Fruit fly (Drosophila melanogaster) whole organism, embryonic: ENCODE data around the gene CG31637.

Experiments
- ATbp ChIP-seq: fragments of 200-800 bp; sonication (Bioruptor generic); optimal IDR thresholded peaks from 2 replicates; lab custom pipeline; 2017; ENCODE audit warnings: missing biosample characterization, mild to moderate bottlenecking, missing genetic modification characterization, missing genetic modification reagents
- CG10431 ChIP-seq: fragments of 200-800 bp; sonication (Bioruptor generic); optimal IDR thresholded peaks from 3 replicates; lab custom pipeline; 2018; ENCODE audit warnings: missing biosample characterization, mild to moderate bottlenecking, missing genetic modification characterization
- CG10654 ChIP-seq: fragments of 200-800 bp; sonication (Bioruptor generic); optimal IDR thresholded peaks from 2 replicates; lab custom pipeline; 2016; ENCODE audit warnings: missing biosample characterization, missing genetic modification characterization
- CG11085 ChIP-seq: fragments of 200-800 bp; sonication (Bioruptor generic); IDR thresholded peaks from 2 replicates; pipeline ENCODE4 v1.3.6; 2022; ENCODE audit warnings: missing biosample characterization, missing genetic modification characterization
- CG12219 ChIP-seq: fragments of 200-800 bp; sonication (Bioruptor generic); optimal IDR thresholded peaks from 3 replicates; lab custom pipeline; 2018; ENCODE audit warnings: missing biosample characterization, mild to moderate bottlenecking, missing genetic modification characterization
- CG13894 ChIP-seq: fragments of 200-800 bp; sonication (Bioruptor generic); optimal IDR thresholded peaks from 3 replicates; lab custom pipeline; 2018; ENCODE audit warnings: missing biosample characterization, mild to moderate bottlenecking, missing genetic modification characterization, moderate library complexity
- CG14441 ChIP-seq: fragments of 200-800 bp; sonication (Bioruptor generic); IDR thresholded peaks from 2 replicates; pipeline ENCODE4 v1.3.6; 2022; ENCODE audit warnings: missing biosample characterization, missing genetic modification characterization
- CG1603 ChIP-seq: fragments of 200-800 bp; sonication (Bioruptor generic); optimal IDR thresholded peaks from 2 replicates; lab custom pipeline; 2019; ENCODE audit warnings: missing biosample characterization, mild to moderate bottlenecking, missing genetic modification characterization, moderate library complexity
- CG2712 ChIP-seq: fragments of 200-800 bp; optimal IDR thresholded peaks from 3 replicates; lab custom pipeline; 2019; ENCODE audit warnings: missing biosample characterization, mild to moderate bottlenecking, missing genetic modification characterization, moderate library complexity
- CG30020 ChIP-seq: fragments of 200-800 bp; optimal IDR thresholded peaks from 2 replicates; lab custom pipeline; 2019; ENCODE audit warnings: missing biosample characterization, mild to moderate bottlenecking, missing genetic modification characterization, moderate library complexity
- CG31224 ChIP-seq: fragments of 200-800 bp; sonication (Bioruptor generic); IDR thresholded peaks from 2 replicates; pipeline ENCODE4 v1.3.6; 2022; ENCODE audit warnings: missing biosample characterization, missing genetic modification characterization
- CG32767 ChIP-seq: fragments of 200-800 bp; sonication (Bioruptor generic); IDR thresholded peaks from 2 replicates; pipeline ENCODE4 v1.3.6; 2022; ENCODE audit warnings: missing biosample characterization, missing genetic modification characterization
- CG3281 ChIP-seq: fragments of 200-800 bp; sonication (Bioruptor generic); optimal IDR thresholded peaks from 3 replicates; lab custom pipeline; 2017; ENCODE audit warnings: missing biosample characterization, mild to moderate bottlenecking, missing genetic modification characterization
- CG3407 ChIP-seq: fragments of 200-800 bp; sonication (Bioruptor generic); optimal IDR thresholded peaks from 2 replicates; lab custom pipeline; 2018; ENCODE audit warnings: missing biosample characterization, mild to moderate bottlenecking, missing genetic modification characterization
- CG5245 ChIP-seq: fragments of 200-800 bp; sonication (Bioruptor generic); optimal IDR thresholded peaks from 3 replicates; lab custom pipeline; 2016; ENCODE audit warnings: missing biosample characterization, missing genetic modification characterization
- CG5953 ChIP-seq: fragments of 200-800 bp; sonication (Bioruptor generic); IDR thresholded peaks from 2 replicates; pipeline ENCODE4 v1.3.6; 2022; ENCODE audit warnings: missing biosample characterization, missing genetic modification characterization
- CG7745 ChIP-seq: fragments of 200-800 bp; sonication (Bioruptor generic); optimal IDR thresholded peaks from 2 replicates; lab custom pipeline; 2018; ENCODE audit warnings: missing biosample characterization, mild to moderate bottlenecking, missing genetic modification characterization, moderate library complexity
- CG9609 ChIP-seq: fragments of 200-800 bp; sonication (Bioruptor generic); optimal IDR thresholded peaks from 3 replicates; lab custom pipeline; 2016; ENCODE audit warnings: missing biosample characterization, missing genetic modification characterization
- CHES-1-like ChIP-seq: fragments of 200-800 bp; sonication (Bioruptor generic); optimal IDR thresholded peaks from 2 replicates; lab custom pipeline; 2016; ENCODE audit warnings: missing biosample characterization, missing genetic modification characterization
- D19B ChIP-seq: fragments of 200-800 bp; sonication (Bioruptor generic); optimal IDR thresholded peaks from 2 replicates; lab custom pipeline; 2017; ENCODE audit warnings: missing biosample characterization, mild to moderate bottlenecking, missing genetic modification characterization
- Dref ChIP-seq: fragments of 200-800 bp; sonication (Bioruptor generic); IDR thresholded peaks from 2 replicates; pipeline ENCODE4 v1.3.6; 2022; ENCODE audit warnings: missing biosample characterization, missing genetic modification characterization
- ERR ChIP-seq: fragments of 200-800 bp; sonication (Bioruptor generic); optimal IDR thresholded peaks from 2 replicates; lab custom pipeline; 2016; ENCODE audit warnings: missing biosample characterization, missing genetic modification characterization
- Eip74EF ChIP-seq, 2 experiments: fragments of 200-800 bp in 1 of 2; fragments of >200 bp in 1 of 2; sonication (Bioruptor generic) in 1 of 2; optimal IDR thresholded peaks; 2 replicates each; lab custom pipeline; 2017 to 2019; ENCODE audit warnings: missing biosample characterization in 2 of 2, missing genetic modification characterization in 2 of 2, mild to moderate bottlenecking in 1 of 2, moderate library complexity in 1 of 2
- GATAe ChIP-seq: fragments of 200-800 bp; sonication (Bioruptor generic); conservative IDR thresholded peaks from 2 replicates; pipeline ENCODE4 v1.3.6; 2022; ENCODE audit warnings: missing biosample characterization, missing genetic modification characterization
- HLH54F ChIP-seq: fragments of 200-800 bp; sonication (Bioruptor generic); optimal IDR thresholded peaks from 3 replicates; lab custom pipeline; 2016; ENCODE audit warnings: missing biosample characterization, missing genetic modification characterization
- MBD-R2 ChIP-seq: fragments of 200-800 bp; sonication (Bioruptor generic); IDR thresholded peaks from 2 replicates; pipeline ENCODE4 v1.3.6; 2022; ENCODE audit warnings: missing biosample characterization, missing genetic modification characterization
- Nf-YB ChIP-seq: fragments of 200-800 bp; sonication (Bioruptor generic); optimal IDR thresholded peaks from 3 replicates; lab custom pipeline; 2019; ENCODE audit warnings: missing biosample characterization, mild to moderate bottlenecking, missing genetic modification characterization, moderate library complexity
- Optix ChIP-seq: fragments of 200-800 bp; sonication (Bioruptor generic); IDR thresholded peaks from 3 replicates; pipeline ENCODE4 v1.3.6; 2022; ENCODE audit warnings: missing biosample characterization, missing genetic modification characterization
- PHDP ChIP-seq: fragments of 200-800 bp; sonication (Bioruptor generic); optimal IDR thresholded peaks from 3 replicates; lab custom pipeline; 2018; ENCODE audit warnings: missing biosample characterization, mild to moderate bottlenecking, missing genetic modification characterization, moderate library complexity
- Ravus ChIP-seq: fragments of 200-800 bp; sonication (Bioruptor generic); IDR thresholded peaks from 2 replicates; pipeline ENCODE4 v1.3.6; 2022; ENCODE audit warnings: missing biosample characterization, missing genetic modification characterization
- Taf1 ChIP-seq: fragments of 200-800 bp; sonication (Bioruptor generic); IDR thresholded peaks from 2 replicates; pipeline ENCODE4 v1.3.6; 2022; ENCODE audit warnings: missing biosample characterization, missing genetic modification characterization
- al ChIP-seq: fragments of 200-800 bp; sonication (Bioruptor generic); IDR thresholded peaks from 2 replicates; pipeline ENCODE4 v1.3.6; 2022; ENCODE audit warnings: missing biosample characterization, missing genetic modification characterization
- az2 ChIP-seq: fragments of 200-800 bp; sonication (Bioruptor generic); optimal IDR thresholded peaks from 3 replicates; lab custom pipeline; 2016; ENCODE audit warnings: missing biosample characterization, missing genetic modification characterization
- bigmax ChIP-seq: fragments of 200-800 bp; sonication (Bioruptor generic); optimal IDR thresholded peaks from 2 replicates; lab custom pipeline; 2018; ENCODE audit warnings: missing biosample characterization, mild to moderate bottlenecking, missing genetic modification characterization
- dmrt99B ChIP-seq: fragments of 200-800 bp; sonication (Bioruptor generic); optimal IDR thresholded peaks from 2 replicates; lab custom pipeline; 2018; ENCODE audit warnings: missing biosample characterization, mild to moderate bottlenecking, missing genetic modification characterization, moderate library complexity
- en ChIP-seq: fragments of 200-800 bp; sonication (Bioruptor generic); optimal IDR thresholded peaks from 2 replicates; lab custom pipeline; 2016; ENCODE audit warnings: missing biosample characterization, missing genetic modification characterization
- esg ChIP-seq: fragments of 200-800 bp; sonication (Bioruptor generic); conservative IDR thresholded peaks from 2 replicates; pipeline ENCODE4 v1.3.6; 2022; ENCODE audit warnings: missing biosample characterization, missing genetic modification characterization
- exex ChIP-seq: fragments of 200-800 bp; sonication (Bioruptor generic); optimal IDR thresholded peaks from 4 replicates; lab custom pipeline; 2018; ENCODE audit warnings: missing biosample characterization, mild to moderate bottlenecking, missing genetic modification characterization, moderate library complexity
- hth ChIP-seq: fragments of >200 bp; optimal IDR thresholded peaks from 2 replicates; lab custom pipeline; 2017; ENCODE audit warnings: inconsistent platforms
- insv ChIP-seq, 2 experiments: fragments of 200-800 bp; sonication (Bioruptor generic); optimal IDR thresholded peaks; 3 replicates each; lab custom pipeline; 2016 to 2018; ENCODE audit warnings: missing biosample characterization in 2 of 2, missing genetic modification characterization in 2 of 2
- jing ChIP-seq: fragments of 200-800 bp; sonication (Bioruptor generic); optimal IDR thresholded peaks from 2 replicates; lab custom pipeline; 2018; ENCODE audit warnings: missing biosample characterization, mild to moderate bottlenecking, missing genetic modification characterization
- kni ChIP-seq: fragments of 200-800 bp; sonication (Bioruptor generic); optimal IDR thresholded peaks from 3 replicates; lab custom pipeline; 2017; ENCODE audit warnings: mild to moderate bottlenecking, missing biosample characterization, missing genetic modification reagents, missing genetic modification characterization
- knrl ChIP-seq: fragments of 200-800 bp; sonication (Bioruptor generic); IDR thresholded peaks from 3 replicates; pipeline ENCODE4 v1.3.6; 2022; ENCODE audit warnings: missing biosample characterization, missing genetic modification characterization; ENCODE audit not compliant: partially characterized antibody
- lilli ChIP-seq: fragments of 200-800 bp; sonication (Bioruptor generic); optimal IDR thresholded peaks from 3 replicates; lab custom pipeline; 2016; ENCODE audit warnings: missing biosample characterization, missing genetic modification characterization
- nerfin-2 ChIP-seq: fragments of 200-800 bp; sonication (Bioruptor generic); IDR thresholded peaks from 2 replicates; pipeline ENCODE4 v1.3.6; 2022; ENCODE audit warnings: missing biosample characterization, missing genetic modification characterization; ENCODE audit not compliant: partially characterized antibody
- pum ChIP-seq: fragments of 200-800 bp; sonication (Bioruptor generic); optimal IDR thresholded peaks from 2 replicates; lab custom pipeline; 2016; ENCODE audit warnings: missing biosample characterization, missing genetic modification characterization
- sd ChIP-seq: fragments of 200-800 bp; sonication (Bioruptor generic); optimal IDR thresholded peaks from 3 replicates; lab custom pipeline; 2018; ENCODE audit warnings: missing biosample characterization, mild to moderate bottlenecking, missing genetic modification characterization, moderate library complexity
- ttk ChIP-seq: fragments of 200-800 bp; sonication (Bioruptor generic); IDR thresholded peaks from 2 replicates; pipeline ENCODE4 v2.1.2; 2022; ENCODE audit warnings: missing biosample characterization, missing genetic modification characterization
- wor ChIP-seq: fragments of 200-800 bp; sonication (Bioruptor generic); IDR thresholded peaks from 2 replicates; pipeline ENCODE4 v1.3.6; 2022; ENCODE audit warnings: missing biosample characterization, missing genetic modification characterization
- z ChIP-seq: fragments of 200-800 bp; sonication (Bioruptor generic); IDR thresholded peaks from 3 replicates; pipeline ENCODE4 v1.3.6; 2022; ENCODE audit warnings: missing biosample characterization, missing genetic modification characterization

Gene CG31637

dm6 chr2L:6539623-6540381 lies 41.4 kb downstream of the CG31637 start (continued):
- TF ChIP-seq CG32767 (GFP tag; lab: Robert Waterston, UW) (no peak), exex (tag; lab: Kevin White, UChicago) (no peak), Eip74EF (GFP tag; optimal IDR thresholded peaks at IDR 0.05; lab: Kevin White, UChicago) (no peak), Dref (GFP tag; lab: Robert Waterston, UW) (no peak), al (no peak), CG14441 (GFP tag; lab: Robert Waterston, UW) (no peak), PHDP (no peak), ERR (GFP tag; lab: Kevin White, UChicago) (no peak), CG30020 (tag; lab: Kevin White, UChicago) (no peak), GATAe (no peak), wor (GFP tag; lab: Robert Waterston, UW) (no peak), Ravus (GFP tag; lab: Robert Waterston, UW) (no peak), CG7745 (tag; lab: Kevin White, UChicago) (no peak), CG3407 (peak; percentile 16), lilli (no peak), CG10431 (GFP tag; lab: Kevin White, UChicago) (no peak), sd (tag; lab: Kevin White, UChicago) (no peak), CG10654 (GFP tag; lab: Kevin White, UChicago) (no peak), Nf-YB (GFP tag; lab: Kevin White, UChicago) (peak; percentile 59), az2 (GFP tag; lab: Kevin White, UChicago) (no peak), insv (GFP tag; optimal IDR thresholded peaks at IDR 0.05; lab: Kevin White, UChicago) (no peak), esg (GFP tag; lab: Robert Waterston, UW) (peak; percentile 17; the same call in 1 of the 2 replicates), bigmax (GFP tag; lab: Kevin White, UChicago) (no peak), CG5245 (GFP tag; lab: Kevin White, UChicago) (no peak), HLH54F (GFP tag; lab: Kevin White, UChicago) (no peak), kni (no peak), CG2712 (tag; lab: Kevin White, UChicago) (peak; percentile 15), jing (no peak), CG9609 (GFP tag; lab: Kevin White, UChicago) (no peak), Taf1 (no peak), CG12219 (GFP tag; lab: Kevin White, UChicago) (no peak), CG5953 (GFP tag; lab: Robert Waterston, UW) (no peak), pum (GFP tag; lab: Kevin White, UChicago) (no peak), CG11085 (no peak), CG31224 (GFP tag; lab: Robert Waterston, UW) (no peak), nerfin-2 (GFP tag; lab: Robert Waterston, UW) (0 out of 2 replicates have a peak, but pooled peaks have one; percentile 42), dmrt99B (tag; lab: Kevin White, UChicago) (peak; percentile 33), MBD-R2 (GFP tag; lab: Robert Waterston, UW) (no peak), ATbp (GFP tag; lab: Kevin White, UChicago) (no peak), hth (no peak), D19B (GFP tag; lab: Kevin White, UChicago) (peak; percentile 76), CG3281 (GFP tag; lab: Kevin White, UChicago) (no peak), z (GFP tag; lab: Robert Waterston, UW) (no peak), CG1603 (no peak), knrl (GFP tag; lab: Robert Waterston, UW) (no peak), ttk (no peak), en (no peak), CG13894 (tag; lab: Kevin White, UChicago) (no peak), Optix (GFP tag; lab: Robert Waterston, UW) (no peak), CHES-1-like (GFP tag; lab: Kevin White, UChicago) (no peak)
